Worm (Caenorhabditis elegans) whole organism, young adult: ENCODE measurements around the gene ZK180.5.

ENCODE experiments used
- B0035.1 ChIP-seq: sonication (generic microtip); optimal IDR thresholded peaks from 2 replicates; lab custom pipeline; 2016; ENCODE audit warnings: missing genetic modification characterization, mild to moderate bottlenecking, missing compliant biosample characterization, missing genotype, missing genetic modification reagents
- B0336.3 ChIP-seq: fragments of 200-800 bp; sonication (Bioruptor generic); IDR thresholded peaks from 2 replicates; pipeline ENCODE4 v1.3.6; 2022; ENCODE audit warnings: missing genetic modification characterization, missing compliant biosample characterization
- F10E7.11 ChIP-seq: sonication (generic microtip); optimal IDR thresholded peaks from 2 replicates; lab custom pipeline; 2017; ENCODE audit warnings: mild to moderate bottlenecking, missing genetic modification characterization, moderate library complexity, missing compliant biosample characterization
- F37B4.10 ChIP-seq: fragments of 200-800 bp; sonication (Bioruptor generic); IDR thresholded peaks from 2 replicates; pipeline ENCODE4 v1.3.6; 2022; ENCODE audit warnings: missing genetic modification characterization, missing compliant biosample characterization
- F49E8.2 ChIP-seq: sonication (generic microtip); optimal IDR thresholded peaks from 3 replicates; lab custom pipeline; 2017; ENCODE audit warnings: missing genetic modification characterization, mild to moderate bottlenecking, missing compliant biosample characterization, antibody characterized with exemption, moderate library complexity; ENCODE audit not compliant: insufficient read depth
- Y95B8A.8 ChIP-seq: fragments of 200-800 bp; sonication (Bioruptor generic); IDR thresholded peaks from 2 replicates; pipeline ENCODE4 v1.3.6; 2022; ENCODE audit warnings: missing genetic modification reagents, missing genetic modification characterization, missing compliant biosample characterization
- aptf-2 ChIP-seq: fragments of 200-800 bp; sonication (Bioruptor generic); conservative IDR thresholded peaks from 2 replicates; pipeline ENCODE4 v1.3.6; 2022; ENCODE audit warnings: missing genetic modification reagents, missing genetic modification characterization, missing compliant biosample characterization
- athp-1 ChIP-seq: sonication (generic microtip); optimal IDR thresholded peaks from 2 replicates; lab custom pipeline; 2017; ENCODE audit warnings: mild to moderate bottlenecking, missing genetic modification characterization, missing compliant biosample characterization
- attf-3 ChIP-seq: fragments of 200-800 bp; sonication (Bioruptor generic); conservative IDR thresholded peaks from 2 replicates; pipeline ENCODE4 v1.3.6; 2022; ENCODE audit warnings: missing genetic modification reagents, missing genetic modification characterization, missing compliant biosample characterization
- ccch-3 ChIP-seq: fragments of 200-800 bp; sonication (Bioruptor generic); optimal IDR thresholded peaks from 2 replicates; lab custom pipeline; 2018; ENCODE audit warnings: mild to moderate bottlenecking, missing genetic modification characterization, missing compliant biosample characterization
- cebp-1 ChIP-seq, 2 experiments: fragments of 200-800 bp in 1 of 2; sonication (Bioruptor generic) in 1 of 2; sonication (generic microtip) in 1 of 2; IDR thresholded peaks in 1 of 2; optimal IDR thresholded peaks in 1 of 2; 2 replicates each; pipeline versions ENCODE4 v1.3.6 to Lab custom; 2017 to 2022; ENCODE audit warnings: missing compliant biosample characterization in 2 of 2, missing genetic modification characterization in 2 of 2, mild to moderate bottlenecking in 1 of 2, missing genetic modification reagents in 1 of 2, moderate library complexity in 1 of 2
- ceh-40 ChIP-seq: fragments of 200-800 bp; sonication (Bioruptor generic); IDR thresholded peaks from 2 replicates; pipeline ENCODE4 v1.3.6; 2022; ENCODE audit warnings: missing genetic modification characterization, missing compliant biosample characterization
- ceh-79 ChIP-seq: sonication (generic microtip); optimal IDR thresholded peaks from 2 replicates; lab custom pipeline; 2017; ENCODE audit warnings: mild to moderate bottlenecking, missing genetic modification characterization, missing compliant biosample characterization
- dox-1 ChIP-seq: fragments of 200-800 bp; sonication (Bioruptor generic); IDR thresholded peaks from 2 replicates; pipeline ENCODE4 v1.3.6; 2022; ENCODE audit warnings: missing genetic modification reagents, missing genetic modification characterization, missing compliant biosample characterization
- egl-18 ChIP-seq: fragments of 200-800 bp; sonication (Bioruptor generic); IDR thresholded peaks from 2 replicates; pipeline ENCODE4 v1.3.6; 2022; ENCODE audit warnings: missing genetic modification reagents, missing genetic modification characterization, missing compliant biosample characterization
- egrh-3 ChIP-seq: fragments of 200-800 bp; sonication (Bioruptor generic); IDR thresholded peaks from 2 replicates; pipeline ENCODE4 v1.3.6; 2022; ENCODE audit warnings: missing genetic modification reagents, missing genetic modification characterization, missing compliant biosample characterization
- him-1 ChIP-seq: sonication (generic microtip); optimal IDR thresholded peaks from 2 replicates; lab custom pipeline; 2016; ENCODE audit warnings: missing genotype, missing genetic modification reagents, missing genetic modification characterization, missing compliant biosample characterization
- hlh-26 ChIP-seq: fragments of 200-800 bp; sonication (Bioruptor generic); conservative IDR thresholded peaks from 2 replicates; pipeline ENCODE4 v1.3.6; 2022; ENCODE audit warnings: missing genetic modification reagents, missing genetic modification characterization, missing compliant biosample characterization
- hmg-1.2 ChIP-seq: fragments of 200-800 bp; sonication (Bioruptor generic); IDR thresholded peaks from 2 replicates; pipeline ENCODE4 v1.3.6; 2022; ENCODE audit warnings: missing genetic modification reagents, missing genetic modification characterization, missing compliant biosample characterization
- hrde-1 ChIP-seq: sonication (generic microtip); optimal IDR thresholded peaks from 2 replicates; lab custom pipeline; 2016; ENCODE audit warnings: missing genetic modification characterization, mild to moderate bottlenecking, missing compliant biosample characterization, moderate library complexity, missing genotype, missing genetic modification reagents, borderline replicate concordance
- hsf-1 ChIP-seq: fragments of 200-800 bp; sonication (Bioruptor generic); IDR thresholded peaks from 2 replicates; pipeline ENCODE4 v1.3.6; 2022; ENCODE audit warnings: missing genetic modification reagents, missing genetic modification characterization, missing compliant biosample characterization
- lin-26 ChIP-seq: fragments of 200-800 bp; sonication (Bioruptor generic); IDR thresholded peaks from 2 replicates; pipeline ENCODE4 v1.3.6; 2022; ENCODE audit warnings: missing genetic modification reagents, missing genetic modification characterization, missing compliant biosample characterization
- madf-6 ChIP-seq: fragments of 200-800 bp; sonication (Bioruptor generic); IDR thresholded peaks from 2 replicates; pipeline ENCODE4 v1.3.6; 2022; ENCODE audit warnings: missing genetic modification reagents, missing genetic modification characterization, missing compliant biosample characterization
- nhr-179 ChIP-seq: sonication (generic microtip); optimal IDR thresholded peaks from 2 replicates; lab custom pipeline; 2016; ENCODE audit warnings: mild to moderate bottlenecking, missing genetic modification characterization, missing compliant biosample characterization
- snpc-1.3 ChIP-seq: sonication (generic microtip); optimal IDR thresholded peaks from 2 replicates; lab custom pipeline; 2017; ENCODE audit warnings: missing genetic modification characterization, mild to moderate bottlenecking, missing compliant biosample characterization, antibody characterized with exemption, moderate library complexity, missing genotype, missing genetic modification reagents; ENCODE audit not compliant: insufficient read depth
- snpc-4 ChIP-seq, 5 experiments: fragments of 150-350 bp in 1 of 5; sonication (generic microtip) in 4 of 5; optimal IDR thresholded peaks; 2 replicates each; lab custom pipeline; 2014 to 2018; ENCODE audit warnings: missing genetic modification characterization in 5 of 5, missing biosample characterization in 3 of 5, antibody characterized with exemption in 2 of 5, mild to moderate bottlenecking in 2 of 5, missing compliant biosample characterization in 2 of 5, missing genotype in 2 of 5, moderate library complexity in 2 of 5, missing genetic modification reagents in 1 of 5
- xnd-1 ChIP-seq: sonication (generic microtip); optimal IDR thresholded peaks from 2 replicates; lab custom pipeline; 2016; ENCODE audit warnings: missing genotype, missing genetic modification reagents, missing genetic modification characterization, missing compliant biosample characterization
- zfh-2 ChIP-seq: fragments of 200-800 bp; sonication (Bioruptor generic); conservative IDR thresholded peaks from 2 replicates; pipeline ENCODE4 v1.3.6; 2022; ENCODE audit warnings: missing genetic modification reagents, missing genetic modification characterization, missing compliant biosample characterization
- ztf-26 ChIP-seq: sonication (generic microtip); optimal IDR thresholded peaks from 2 replicates; lab custom pipeline; 2017; ENCODE audit warnings: missing genetic modification characterization, missing compliant biosample characterization
- ztf-3 ChIP-seq: fragments of 200-800 bp; sonication (Bioruptor generic); optimal IDR thresholded peaks from 2 replicates; lab custom pipeline; 2018; ENCODE audit warnings: mild to moderate bottlenecking, missing genetic modification characterization, missing compliant biosample characterization

Gene ZK180.5

ce11 chrIV:4511259-4511890 lies 5.6 kb downstream of the ZK180.5 start, which contains the start of the genes rfth-1 and ZK180.8 (continued):
- TF ChIP-seq hmg-1.2 (peak; percentile 39), hsf-1 (GFP tag; lab: Robert Waterston, UW) (0 out of 2 replicates have a peak, but pooled peaks have one; percentile 31), ceh-40 (no peak), madf-6 (GFP tag; lab: Robert Waterston, UW) (peak; percentile 48), him-1 (tag; lab: Kevin White, UChicago) (peak; percentile 14), B0336.3 (GFP tag; lab: Robert Waterston, UW) (peak; percentile 50; the same call in 1 of the 2 replicates), lin-26 (GFP tag; lab: Robert Waterston, UW) (0 out of 2 replicates have a peak, but pooled peaks have one; percentile 22), cebp-1 (GFP tag; IDR thresholded peaks at IDR 0.05; lab: Robert Waterston, UW) (no peak), cebp-1 (tag; optimal IDR thresholded peaks at IDR 0.05; lab: Kevin White, UChicago) (peak; percentile 23), attf-3 (GFP tag; lab: Robert Waterston, UW) (0 out of 2 replicates have a peak, but pooled peaks have one; percentile 10)
- TF ChIP-seq, all 124 proteins: peak for 21

- TF ChIP-seq F49E8.2 (tag; lab: Kevin White, UChicago) (no peak), zfh-2 (GFP tag; lab: Robert Waterston, UW) (peak; percentile 50; the same call in 1 of the 2 replicates), dox-1 (GFP tag; lab: Robert Waterston, UW) (peak; percentile 10; the same call in 1 of the 2 replicates)
Observed at ce11 chrIV:4506637-4507036, 10.3 kb downstream of the ZK180.5 start, which contains the start of gene gbb-2. TSS of gene gbb-2 (minus strand) at chrIV:4506748.

ce11 chrIV:4505078-4505477 lies 11.9 kb downstream of the ZK180.5 start:
- TF ChIP-seq Y95B8A.8 (GFP tag; lab: Robert Waterston, UW): no peak
- TF ChIP-seq hrde-1 (tag; lab: Kevin White, UChicago): no peak
- TF ChIP-seq snpc-1.3: no peak
- TF ChIP-seq ztf-26: no peak
- TF ChIP-seq ccch-3 (GFP tag; lab: Kevin White, UChicago): no peak
- TF ChIP-seq F10E7.11 (tag; lab: Kevin White, UChicago): no peak
- TF ChIP-seq snpc-4 (GFP tag; optimal IDR thresholded peaks at IDR 0.05; lab: Kevin White, UChicago): no peak
- no peak for TF ChIP-seq snpc-4 (tag; optimal IDR thresholded peaks at IDR 0.05; lab: Kevin White, UChicago)
- no peak for TF ChIP-seq F37B4.10 (GFP tag; lab: Robert Waterston, UW)
- TF ChIP-seq nhr-179 (tag; lab: Kevin White, UChicago): no peak
- no peak for TF ChIP-seq egl-18 (GFP tag; lab: Robert Waterston, UW)
- no peak for TF ChIP-seq attf-3 (GFP tag; lab: Robert Waterston, UW)
- no peak for TF ChIP-seq B0035.1 (tag; lab: Kevin White, UChicago)
- TF ChIP-seq xnd-1: no peak
- no peak for TF ChIP-seq hmg-1.2
- no peak for TF ChIP-seq aptf-2 (GFP tag; lab: Robert Waterston, UW)
- no peak for TF ChIP-seq ztf-3 (GFP tag; lab: Kevin White, UChicago)
- TF ChIP-seq ceh-79: no peak
- TF ChIP-seq hsf-1 (GFP tag; lab: Robert Waterston, UW): no peak

ce11 chrIV:4490148-4490652 lies 26.8 kb downstream of the ZK180.5 start, which contains the start of gene ZK180.7:
TSS of gene ZK180.7 (plus strand) at chrIV:4490542.
- TF ChIP-seq athp-1 (tag; lab: Kevin White, UChicago) (no peak), hlh-26 (GFP tag; lab: Robert Waterston, UW) (no peak), egrh-3 (GFP tag; lab: Robert Waterston, UW) (peak; percentile 21; the same call in 1 of the 2 replicates), zfh-2 (GFP tag; lab: Robert Waterston, UW) (peak; percentile 76)
